7 worm cellular contexts compared by ENCODE assay signal in the genomic region with DNA sequence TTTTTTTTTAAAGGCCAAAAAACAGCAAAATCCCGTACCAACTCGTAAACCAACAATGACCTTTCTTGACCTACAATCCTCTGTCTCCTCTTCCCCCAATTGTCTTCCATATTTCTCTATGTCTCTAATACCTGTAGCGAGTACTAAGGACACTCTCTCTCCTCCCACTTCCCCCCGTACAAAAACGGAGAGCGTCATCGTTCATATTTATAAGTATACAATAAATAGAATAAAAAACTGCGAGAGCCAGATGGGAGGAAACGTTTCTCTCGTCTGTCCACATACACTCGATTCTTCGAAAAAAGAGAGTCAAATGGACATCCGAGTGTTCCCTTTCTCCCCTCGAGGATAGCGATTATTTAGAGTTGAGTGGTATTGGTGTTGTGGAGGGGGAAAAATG.
A peak's percentile ranks its signal among the peaks of the same experiment; 100 is the strongest.
TF ChIP-seq lines count a peak whose summit lies in the region.

No protein-coding gene starts in this region.

TF ChIP-seq in whole organism, L1 larva, 84 proteins besides CTCF, POLR2A, EP300 and RAD21 (continues in another document):
- TF ChIP-seq ceh-82 (tag; optimal IDR thresholded peaks at IDR 0.05; lab: Kevin White, UChicago) (no peak), lsy-2 (tag; optimal IDR thresholded peaks at IDR 0.05; lab: Kevin White, UChicago) (peak in 1 of 2 experiments; percentile 19), C04F5.9 (tag; optimal IDR thresholded peaks at IDR 0.05; lab: Kevin White, UChicago) (no peak), mep-1 (tag; optimal IDR thresholded peaks at IDR 0.05; lab: Kevin White, UChicago) (peak; percentile 40), nhr-85 (tag; lab: Kevin White, UChicago) (peak; percentile 30), nhr-71 (tag; optimal IDR thresholded peaks at IDR 0.05; lab: Kevin White, UChicago) (peak; percentile 23), lin-14 (GFP tag; optimal IDR thresholded peaks at IDR 0.05; lab: Kevin White, UChicago) (peak; percentile 57), nhr-20 (tag; optimal IDR thresholded peaks at IDR 0.05; lab: Kevin White, UChicago) (peak; percentile 13), nhr-77 (tag; optimal IDR thresholded peaks at IDR 0.05; lab: Kevin White, UChicago) (peak; percentile 28), sptf-1 (tag; optimal IDR thresholded peaks at IDR 0.05; lab: Kevin White, UChicago) (no peak), efl-1 (optimal IDR thresholded peaks at IDR 0.05; lab: Kevin White, UChicago) (no peak), efl-1 (GFP tag; optimal IDR thresholded peaks at IDR 0.05 in 1 of 2; lab: Kevin White, UChicago) (peak in 1 of 2 experiments; percentile 1)

TF ChIP-seq in whole organism, L2 larva, 48 proteins besides CTCF, POLR2A, EP300 and RAD21 (continues in another document):
- no peak for TF ChIP-seq nhr-23 (tag; optimal IDR thresholded peaks at IDR 0.05; lab: Kevin White, UChicago)
- peak; percentile 30 for TF ChIP-seq F13H6.1 (tag; optimal IDR thresholded peaks at IDR 0.05; lab: Kevin White, UChicago)
- TF ChIP-seq dmd-4 (tag; optimal IDR thresholded peaks at IDR 0.05; lab: Kevin White, UChicago): no peak
- peak; percentile 0 for TF ChIP-seq sem-4 (tag; optimal IDR thresholded peaks at IDR 0.05; lab: Kevin White, UChicago)
- no peak for TF ChIP-seq ztf-1 (GFP tag; conservative IDR thresholded peaks at IDR 0.05; lab: Robert Waterston, UW)
- TF ChIP-seq ama-1 (optimal IDR thresholded peaks at IDR 0.05; lab: Kevin White, UChicago): no peak
- peak; percentile 14 for TF ChIP-seq egl-27 (tag; optimal IDR thresholded peaks at IDR 0.05; lab: Kevin White, UChicago)
- TF ChIP-seq mab-5 (tag; optimal IDR thresholded peaks at IDR 0.05; lab: Kevin White, UChicago): no peak
- peak; percentile 23 for TF ChIP-seq C34F6.9 (tag; optimal IDR thresholded peaks at IDR 0.05; lab: Kevin White, UChicago)
- TF ChIP-seq sma-9 (GFP tag; optimal IDR thresholded peaks at IDR 0.05; lab: Kevin White, UChicago): peak; percentile 44
- no peak for TF ChIP-seq sma-9 (tag; optimal IDR thresholded peaks at IDR 0.05; lab: Kevin White, UChicago)
- no peak for TF ChIP-seq ztf-4 (tag; optimal IDR thresholded peaks at IDR 0.05; lab: Kevin White, UChicago)
- no peak for TF ChIP-seq elt-1 (tag; optimal IDR thresholded peaks at IDR 0.05; lab: Kevin White, UChicago)

TF ChIP-seq in whole organism, L3 larva, 47 proteins besides CTCF, POLR2A, EP300 and RAD21 (continues in another document):
- TF ChIP-seq zag-1 (tag; optimal IDR thresholded peaks at IDR 0.05; lab: Kevin White, UChicago) (no peak), fos-1 (tag; optimal IDR thresholded peaks at IDR 0.05; lab: Kevin White, UChicago) (no peak), skn-1 (tag; optimal IDR thresholded peaks at IDR 0.05; lab: Kevin White, UChicago) (no peak), nhr-77 (tag; optimal IDR thresholded peaks at IDR 0.05; lab: Kevin White, UChicago) (no peak), unc-39 (tag; optimal IDR thresholded peaks at IDR 0.05; lab: Kevin White, UChicago) (no peak), nhr-25 (tag; optimal IDR thresholded peaks at IDR 0.05; lab: Kevin White, UChicago) (peak; percentile 46), fkh-10 (GFP tag; optimal IDR thresholded peaks at IDR 0.05; lab: Kevin White, UChicago) (no peak), elt-2 (tag; optimal IDR thresholded peaks at IDR 0.05; lab: Kevin White, UChicago) (no peak), lsy-12 (tag; optimal IDR thresholded peaks at IDR 0.05; lab: Kevin White, UChicago) (no peak), ztf-4 (tag; optimal IDR thresholded peaks at IDR 0.05; lab: Kevin White, UChicago) (no peak), R02D3.7 (tag; optimal IDR thresholded peaks at IDR 0.05; lab: Kevin White, UChicago) (no peak), lin-39 (tag; optimal IDR thresholded peaks at IDR 0.05; lab: Kevin White, UChicago) (peak; percentile 20), jun-1 (tag; optimal IDR thresholded peaks at IDR 0.05; lab: Kevin White, UChicago) (peak; percentile 35), pha-4 (tag; optimal IDR thresholded peaks at IDR 0.05; lab: Kevin White, UChicago) (peak; percentile 89)

TF ChIP-seq in whole organism, L4 larva, 104 proteins besides CTCF, POLR2A, EP300 and RAD21 (continues in another document):
- TF ChIP-seq hif-1 (tag; optimal IDR thresholded peaks at IDR 0.05; lab: Kevin White, UChicago): no peak
- TF ChIP-seq daf-16 (GFP tag; optimal IDR thresholded peaks at IDR 0.05; lab: Kevin White, UChicago): no peak
- peak; percentile 6 for TF ChIP-seq daf-16 (tag; optimal IDR thresholded peaks at IDR 0.05; lab: Kevin White, UChicago)
- TF ChIP-seq mdt-29 (GFP tag; IDR thresholded peaks at IDR 0.05; lab: Robert Waterston, UW): no peak
- TF ChIP-seq ceh-62 (tag; optimal IDR thresholded peaks at IDR 0.05; lab: Kevin White, UChicago): no peak
- no peak for TF ChIP-seq mxl-2 (GFP tag; conservative IDR thresholded peaks at IDR 0.05; lab: Robert Waterston, UW)
- TF ChIP-seq ztf-7 (tag; optimal IDR thresholded peaks at IDR 0.05; lab: Kevin White, UChicago): no peak
- TF ChIP-seq lim-7 (GFP tag; IDR thresholded peaks at IDR 0.05; lab: Robert Waterston, UW): no peak
- no peak for TF ChIP-seq lin-1 (GFP tag; IDR thresholded peaks at IDR 0.05; lab: Robert Waterston, UW)
- TF ChIP-seq lin-38 (GFP tag; IDR thresholded peaks at IDR 0.05; lab: Robert Waterston, UW): no peak
- TF ChIP-seq zag-1 (tag; optimal IDR thresholded peaks at IDR 0.05; lab: Kevin White, UChicago): no peak
- TF ChIP-seq nhr-42 (GFP tag; IDR thresholded peaks at IDR 0.05; lab: Robert Waterston, UW): no peak
- peak; percentile 50 for TF ChIP-seq dve-1 (tag; optimal IDR thresholded peaks at IDR 0.05; lab: Kevin White, UChicago; ENCODE audit: insufficient read depth)
- no peak for TF ChIP-seq unc-39 (tag; optimal IDR thresholded peaks at IDR 0.05; lab: Kevin White, UChicago)

TF ChIP-seq in whole organism, early embryonic, 17 proteins besides CTCF, POLR2A, EP300 and RAD21:
- peak; percentile 72 for TF ChIP-seq hmg-4 (GFP tag; optimal IDR thresholded peaks at IDR 0.05; lab: Kevin White, UChicago)
- no peak for TF ChIP-seq sea-1 (GFP tag; conservative IDR thresholded peaks at IDR 0.05; lab: Robert Waterston, UW)
- TF ChIP-seq ceh-13 (GFP tag; optimal IDR thresholded peaks at IDR 0.05; lab: Kevin White, UChicago): no peak
- TF ChIP-seq aly-1 (tag; optimal IDR thresholded peaks at IDR 0.05; lab: Kevin White, UChicago): no peak
- no peak for TF ChIP-seq hnd-1 (tag; optimal IDR thresholded peaks at IDR 0.05; lab: Kevin White, UChicago)
- no peak for TF ChIP-seq ets-7 (tag; optimal IDR thresholded peaks at IDR 0.05; lab: Kevin White, UChicago)
- no peak for TF ChIP-seq hmbx-1 (tag; optimal IDR thresholded peaks at IDR 0.05; lab: Kevin White, UChicago)

TF ChIP-seq in whole organism, mixed stage, embryonic, 35 proteins besides CTCF, POLR2A, EP300 and RAD21:
- TF ChIP-seq cnd-1 (tag; optimal IDR thresholded peaks at IDR 0.05; lab: Kevin White, UChicago): peak; percentile 23
- TF ChIP-seq ceh-43 (GFP tag; optimal IDR thresholded peaks at IDR 0.05; lab: Kevin White, UChicago): no peak
- TF ChIP-seq mep-1 (tag; optimal IDR thresholded peaks at IDR 0.05; lab: Kevin White, UChicago): peak; percentile 17
- no peak for TF ChIP-seq nhr-28 (tag; optimal IDR thresholded peaks at IDR 0.05; lab: Kevin White, UChicago)
- TF ChIP-seq ces-1 (GFP tag; optimal IDR thresholded peaks at IDR 0.05; lab: Kevin White, UChicago): no peak
- TF ChIP-seq nhr-2 (tag; optimal IDR thresholded peaks at IDR 0.05; lab: Kevin White, UChicago): peak; percentile 83
- no peak for TF ChIP-seq hlh-1 (tag; optimal IDR thresholded peaks at IDR 0.05; lab: Kevin White, UChicago)
- TF ChIP-seq ceh-83 (GFP tag; optimal IDR thresholded peaks at IDR 0.05; lab: Kevin White, UChicago): no peak
- TF ChIP-seq bed-3 (GFP tag; optimal IDR thresholded peaks at IDR 0.05; lab: Kevin White, UChicago): no peak

TF ChIP-seq in whole organism, young adult, 124 proteins besides CTCF, POLR2A, EP300 and RAD21:
- TF ChIP-seq cebp-2 (GFP tag; IDR thresholded peaks at IDR 0.05; lab: Robert Waterston, UW): no peak
- TF ChIP-seq hmg-1.2 (GFP tag; IDR thresholded peaks at IDR 0.05; lab: Robert Waterston, UW): peak; percentile 17; the same call in 1 of the 2 replicates
- TF ChIP-seq snpc-1.3 (tag; optimal IDR thresholded peaks at IDR 0.05; lab: Kevin White, UChicago; ENCODE audit: insufficient read depth): no peak
- no peak for TF ChIP-seq sptf-2 (GFP tag; optimal IDR thresholded peaks at IDR 0.05; lab: Kevin White, UChicago)
- TF ChIP-seq die-1 (tag; optimal IDR thresholded peaks at IDR 0.05; lab: Kevin White, UChicago): no peak
- no peak for TF ChIP-seq nhr-90 (tag; optimal IDR thresholded peaks at IDR 0.05; lab: Kevin White, UChicago)
TF ChIP-seq in whole organism, young adult: peak in this region for 1.
